Worm (Caenorhabditis elegans): ENCODE measurements around the gene M163.21.

M163.21 gene

ce11 chrX:14480248-14480647 is 13.6 kb downstream of the M163.21 start, which contains the start of gene gfi-3 (continued):
- TF ChIP-seq F26F4.8 (GFP tag; conservative IDR thresholded peaks at IDR 0.05) = no peak
- TF ChIP-seq lin-15B (tag; optimal IDR thresholded peaks at IDR 0.05) = no peak
- no peak for TF ChIP-seq nhr-10 (tag; optimal IDR thresholded peaks at IDR 0.05)
- no peak for TF ChIP-seq skn-1 (tag; optimal IDR thresholded peaks at IDR 0.05)
- TF ChIP-seq vab-7 (GFP tag; IDR thresholded peaks at IDR 0.05) = no peak
- TF ChIP-seq zfp-2 (tag; optimal IDR thresholded peaks at IDR 0.05) = no peak
- TF ChIP-seq sdz-12 (GFP tag; optimal IDR thresholded peaks at IDR 0.05) = no peak
- peak; percentile 95 for TF ChIP-seq dve-1 (tag; optimal IDR thresholded peaks at IDR 0.05; ENCODE audit: insufficient read depth)
- no peak for TF ChIP-seq ceh-32 (tag; optimal IDR thresholded peaks at IDR 0.05; ENCODE audit: poor library complexity)
- no peak for TF ChIP-seq F10B5.3 (tag; optimal IDR thresholded peaks at IDR 0.05)
- peak; percentile 78 for TF ChIP-seq pha-4 (GFP tag; IDR thresholded peaks at IDR 0.05)
- no peak for TF ChIP-seq pha-4 (tag; optimal IDR thresholded peaks at IDR 0.05)

ce11 chrX:14481637-14482036 is 15.0 kb downstream of the M163.21 start:
- TF ChIP-seq set-16 (GFP tag; IDR thresholded peaks at IDR 0.05) (peak; percentile 76), hlh-11 (tag; optimal IDR thresholded peaks at IDR 0.05) (peak; percentile 4), D1046.2 (GFP tag; IDR thresholded peaks at IDR 0.05) (0 out of 2 replicates have a peak, but pooled peaks have one; percentile 52), lin-13 (GFP tag; optimal IDR thresholded peaks at IDR 0.05) (no peak)

ce11 chrX:14484827-14485226 is 18.2 kb downstream of the M163.21 start, which contains the start of gene M163.8:
Gene M163.8 (plus strand): TSS chrX:14485127.
- TF ChIP-seq lin-39 (tag; optimal IDR thresholded peaks at IDR 0.05) = no peak
- TF ChIP-seq Y75B8A.6 (GFP tag; IDR thresholded peaks at IDR 0.05) = no peak
- no peak for TF ChIP-seq nhr-41 (GFP tag; IDR thresholded peaks at IDR 0.05)
- TF ChIP-seq fkh-10 (GFP tag; optimal IDR thresholded peaks at IDR 0.05) = no peak
- no peak for TF ChIP-seq ceh-62 (tag; optimal IDR thresholded peaks at IDR 0.05)

- TF ChIP-seq nhr-102 (tag; optimal IDR thresholded peaks at IDR 0.05) = no peak
- TF ChIP-seq unc-62 (GFP tag; optimal IDR thresholded peaks at IDR 0.05 in 1 of 2) = peak in 1 of 2 experiments; percentile 7
- no peak for TF ChIP-seq unc-62 (tag; optimal IDR thresholded peaks at IDR 0.05)
Measured at ce11 chrX:14486503-14486902, 19.9 kb downstream of the M163.21 start.

ce11 chrX:14487333-14487732 is 20.7 kb downstream of the M163.21 start:
- TF ChIP-seq set-16 (GFP tag; IDR thresholded peaks at IDR 0.05) = no peak
- TF ChIP-seq aha-1 (tag) = peak; percentile 7

ce11 chrX:14487832-14488231 is 21.2 kb downstream of the M163.21 start:
- TF ChIP-seq lin-38 (GFP tag; IDR thresholded peaks at IDR 0.05) (no peak), dmd-6 (GFP tag; IDR thresholded peaks at IDR 0.05) (no peak), dmd-9 (GFP tag; IDR thresholded peaks at IDR 0.05) (no peak), zfp-2 (tag; optimal IDR thresholded peaks at IDR 0.05) (no peak), daf-16 (GFP tag; optimal IDR thresholded peaks at IDR 0.05) (no peak), daf-16 (tag; optimal IDR thresholded peaks at IDR 0.05) (peak; percentile 12), nhr-111 (GFP tag; optimal IDR thresholded peaks at IDR 0.05) (no peak), F10B5.3 (tag; optimal IDR thresholded peaks at IDR 0.05) (no peak), Y5F2A.4 (GFP tag; optimal IDR thresholded peaks at IDR 0.05) (no peak), nhr-28 (tag; optimal IDR thresholded peaks at IDR 0.05) (no peak), aly-2 (tag; optimal IDR thresholded peaks at IDR 0.05) (no peak), unc-62 (GFP tag; optimal IDR thresholded peaks at IDR 0.05 in 1 of 2) (peak in 1 of 2 experiments; percentile 71), unc-62 (tag; optimal IDR thresholded peaks at IDR 0.05) (no peak), zfp-3 (GFP tag; conservative IDR thresholded peaks at IDR 0.05) (no peak), madf-5 (GFP tag; IDR thresholded peaks at IDR 0.05) (no peak), fos-1 (tag; optimal IDR thresholded peaks at IDR 0.05) (no peak), T20F7.1 (GFP tag; optimal IDR thresholded peaks at IDR 0.05) (no peak), ztf-11 (tag; optimal IDR thresholded peaks at IDR 0.05) (no peak)
